Worm (Caenorhabditis elegans) whole organism, L4 larva: ENCODE data around the gene K02F6.7.

Source experiments
- D1046.2 ChIP-seq: fragments of 200-800 bp; sonication (Bioruptor generic); IDR thresholded peaks from 2 replicates; pipeline ENCODE4 v1.3.6; 2022; ENCODE audit warnings: missing genetic modification characterization, missing compliant biosample characterization
- F26F4.8 ChIP-seq: fragments of 200-800 bp; sonication (Bioruptor generic); conservative IDR thresholded peaks from 2 replicates; pipeline ENCODE4 v1.3.6; 2022; ENCODE audit warnings: missing genetic modification characterization, missing compliant biosample characterization
- F37D6.2 ChIP-seq: sonication (generic microtip); optimal IDR thresholded peaks from 2 replicates; lab custom pipeline; 2016; ENCODE audit warnings: mild to moderate bottlenecking, missing genetic modification characterization, missing compliant biosample characterization
- ZK337.2 ChIP-seq: fragments of 200-800 bp; sonication (Bioruptor generic); IDR thresholded peaks from 2 replicates; pipeline ENCODE4 v1.3.6; 2022; ENCODE audit warnings: missing genetic modification reagents, missing genetic modification characterization, missing compliant biosample characterization
- aha-1 ChIP-seq: fragments of 150-350 bp; peaks from one replicate; lab custom pipeline; 2014; ENCODE audit warnings: missing biosample characterization, missing genetic modification characterization
- ama-1 ChIP-seq: fragments of 150-350 bp; optimal IDR thresholded peaks from 2 replicates; lab custom pipeline; 2014; ENCODE audit warnings: inconsistent platforms, mixed read lengths
- attf-4 ChIP-seq: sonication (generic microtip); optimal IDR thresholded peaks from 3 replicates; lab custom pipeline; 2017; ENCODE audit warnings: missing biosample characterization, missing genetic modification characterization
- ceh-28 ChIP-seq: fragments of 150-350 bp; optimal IDR thresholded peaks from 2 replicates; lab custom pipeline; 2014; ENCODE audit warnings: missing biosample characterization, missing genetic modification reagents, missing genetic modification characterization
- ceh-32 ChIP-seq: sonication (generic microtip); optimal IDR thresholded peaks from 2 replicates; lab custom pipeline; 2016; ENCODE audit warnings: mild to moderate bottlenecking, missing genetic modification characterization, missing compliant biosample characterization; ENCODE audit not compliant: poor library complexity
- ceh-62 ChIP-seq: sonication (generic microtip); optimal IDR thresholded peaks from 2 replicates; lab custom pipeline; 2017; ENCODE audit warnings: missing biosample characterization, missing genetic modification characterization
- cey-2 ChIP-seq: sonication (generic microtip); optimal IDR thresholded peaks from 3 replicates; lab custom pipeline; 2017; ENCODE audit warnings: missing genetic modification characterization, mild to moderate bottlenecking, missing compliant biosample characterization, antibody characterized with exemption, borderline replicate concordance; ENCODE audit not compliant: insufficient read depth
- daf-12 ChIP-seq: fragments of 150-350 bp; optimal IDR thresholded peaks from 2 replicates; lab custom pipeline; 2014; ENCODE audit warnings: missing biosample characterization, missing genetic modification reagents, missing genetic modification characterization
- daf-16 ChIP-seq, 3 experiments: sonication (generic microtip); optimal IDR thresholded peaks; 2 replicates each; lab custom pipeline; 2016 to 2017; ENCODE audit warnings: missing genetic modification characterization in 3 of 3, missing genetic modification reagents in 3 of 3, mild to moderate bottlenecking in 2 of 3, missing compliant biosample characterization in 2 of 3, missing biosample characterization in 1 of 3, moderate library complexity in 1 of 3
- dmd-6 ChIP-seq: fragments of 200-800 bp; sonication (Bioruptor generic); IDR thresholded peaks from 2 replicates; pipeline ENCODE4 v1.3.6; 2022; ENCODE audit warnings: missing genetic modification reagents, missing genetic modification characterization, missing compliant biosample characterization
- dmd-9 ChIP-seq: fragments of 200-800 bp; sonication (Bioruptor generic); IDR thresholded peaks from 2 replicates; pipeline ENCODE4 v1.3.6; 2022; ENCODE audit warnings: missing genetic modification reagents, missing genetic modification characterization, missing compliant biosample characterization
- dpl-1 ChIP-seq: fragments of 150-350 bp; optimal IDR thresholded peaks from 2 replicates; lab custom pipeline; 2014; ENCODE audit warnings: missing biosample characterization, missing genetic modification reagents, missing genetic modification characterization
- egl-27 ChIP-seq: sonication (generic microtip); optimal IDR thresholded peaks from 3 replicates; lab custom pipeline; 2017; ENCODE audit warnings: missing biosample characterization, missing genetic modification reagents, missing genetic modification characterization
- egl-43 ChIP-seq: fragments of 200-800 bp; sonication (Bioruptor generic); IDR thresholded peaks from 2 replicates; pipeline ENCODE4 v1.3.6; 2022; ENCODE audit warnings: missing genetic modification reagents, missing genetic modification characterization, missing compliant biosample characterization
- gei-8 ChIP-seq: fragments of 200-800 bp; sonication (Bioruptor generic); optimal IDR thresholded peaks from 2 replicates; lab custom pipeline; 2018; ENCODE audit warnings: mild to moderate bottlenecking, missing genetic modification characterization, missing compliant biosample characterization
- hlh-11 ChIP-seq: fragments of 200-800 bp; sonication (Bioruptor generic); optimal IDR thresholded peaks from 2 replicates; lab custom pipeline; 2018; ENCODE audit warnings: mild to moderate bottlenecking, missing genetic modification characterization, missing compliant biosample characterization
- hlh-30 ChIP-seq: sonication (generic microtip); optimal IDR thresholded peaks from 2 replicates; lab custom pipeline; 2017; ENCODE audit warnings: antibody characterized with exemption, mild to moderate bottlenecking, missing genetic modification characterization, missing compliant biosample characterization; ENCODE audit not compliant: insufficient read depth
- hmg-1.1 ChIP-seq: fragments of 200-800 bp; sonication (Bioruptor generic); IDR thresholded peaks from 2 replicates; pipeline ENCODE4 v1.3.6; 2022; ENCODE audit warnings: missing genetic modification reagents, missing genetic modification characterization, missing compliant biosample characterization
- lin-13 ChIP-seq: fragments of 150-350 bp; optimal IDR thresholded peaks from 2 replicates; lab custom pipeline; 2014; ENCODE audit warnings: missing biosample characterization, missing genetic modification reagents, missing genetic modification characterization
- lin-29 ChIP-seq: fragments of 200-800 bp; sonication (Bioruptor generic); IDR thresholded peaks from 2 replicates; pipeline ENCODE4 v1.3.6; 2022; ENCODE audit warnings: missing genetic modification reagents, missing genetic modification characterization, missing compliant biosample characterization
- lin-39 ChIP-seq: fragments of 150-350 bp; optimal IDR thresholded peaks from 2 replicates; lab custom pipeline; 2014; ENCODE audit warnings: missing biosample characterization, missing genetic modification reagents, missing genetic modification characterization
- mdl-1 ChIP-seq, 2 experiments: fragments of 150-350 bp in 1 of 2; sonication (generic microtip) in 1 of 2; optimal IDR thresholded peaks; 2 replicates each; lab custom pipeline; 2014 to 2017; ENCODE audit warnings: missing biosample characterization in 2 of 2, missing genetic modification characterization in 2 of 2
- mdt-29 ChIP-seq: fragments of 200-800 bp; sonication (Bioruptor generic); IDR thresholded peaks from 2 replicates; pipeline ENCODE4 v1.3.6; 2022; ENCODE audit warnings: missing genetic modification reagents, missing genetic modification characterization, missing compliant biosample characterization
- mxl-2 ChIP-seq: fragments of 200-800 bp; sonication (Bioruptor generic); conservative IDR thresholded peaks from 2 replicates; pipeline ENCODE4 v1.3.6; 2022; ENCODE audit warnings: missing genetic modification reagents, missing genetic modification characterization, missing compliant biosample characterization
- nhr-102 ChIP-seq: sonication (generic microtip); optimal IDR thresholded peaks from 2 replicates; lab custom pipeline; 2016; ENCODE audit warnings: mild to moderate bottlenecking, missing genetic modification characterization, moderate library complexity, missing compliant biosample characterization
- nhr-11 ChIP-seq: fragments of 150-350 bp; optimal IDR thresholded peaks from 2 replicates; lab custom pipeline; 2014; ENCODE audit warnings: missing biosample characterization, missing genetic modification characterization
- nhr-111 ChIP-seq: fragments of 200-800 bp; sonication (Bioruptor generic); optimal IDR thresholded peaks from 2 replicates; lab custom pipeline; 2018; ENCODE audit warnings: mild to moderate bottlenecking, missing genetic modification characterization, missing compliant biosample characterization
- nhr-25 ChIP-seq: sonication (generic microtip); optimal IDR thresholded peaks from 2 replicates; lab custom pipeline; 2017; ENCODE audit warnings: missing genetic modification characterization, mild to moderate bottlenecking, missing compliant biosample characterization, antibody characterized with exemption, moderate library complexity, borderline replicate concordance; ENCODE audit not compliant: insufficient read depth
- nhr-28 ChIP-seq: fragments of 150-350 bp; optimal IDR thresholded peaks from 2 replicates; lab custom pipeline; 2014; ENCODE audit warnings: missing biosample characterization, missing genetic modification characterization
- nhr-6 ChIP-seq: fragments of 150-350 bp; optimal IDR thresholded peaks from 2 replicates; lab custom pipeline; 2014; ENCODE audit warnings: missing biosample characterization, missing genetic modification characterization
- nhr-76 ChIP-seq: fragments of 150-350 bp; optimal IDR thresholded peaks from 2 replicates; lab custom pipeline; 2014; ENCODE audit warnings: missing biosample characterization, missing genetic modification characterization
- nhr-77 ChIP-seq: fragments of 150-350 bp; optimal IDR thresholded peaks from 2 replicates; lab custom pipeline; 2014; ENCODE audit warnings: missing biosample characterization, missing genetic modification characterization
- php-3 ChIP-seq: fragments of 200-800 bp; sonication (Bioruptor generic); IDR thresholded peaks from 2 replicates; pipeline ENCODE4 v1.3.6; 2022; ENCODE audit warnings: missing genetic modification reagents, missing genetic modification characterization, missing compliant biosample characterization
- pqm-1 ChIP-seq: sonication (generic microtip); optimal IDR thresholded peaks from 2 replicates; lab custom pipeline; 2017; ENCODE audit warnings: missing biosample characterization, missing genetic modification characterization
- saeg-2 ChIP-seq: fragments of 200-800 bp; sonication (Bioruptor generic); IDR thresholded peaks from 2 replicates; pipeline ENCODE4 v1.3.6; 2022; ENCODE audit warnings: missing genetic modification reagents, missing genetic modification characterization, missing compliant biosample characterization
- set-16 ChIP-seq: fragments of 200-800 bp; sonication (Bioruptor generic); IDR thresholded peaks from 2 replicates; pipeline ENCODE4 v1.3.6; 2022; ENCODE audit warnings: missing genetic modification reagents, missing genetic modification characterization, missing compliant biosample characterization
- spr-1 ChIP-seq: sonication (generic microtip); optimal IDR thresholded peaks from 2 replicates; lab custom pipeline; 2016; ENCODE audit warnings: mild to moderate bottlenecking, missing genetic modification characterization, missing compliant biosample characterization
- spr-3 ChIP-seq: fragments of 200-800 bp; sonication (Bioruptor generic); optimal IDR thresholded peaks from 2 replicates; lab custom pipeline; 2018; ENCODE audit warnings: mild to moderate bottlenecking, missing genetic modification characterization, missing compliant biosample characterization
- tag-97 ChIP-seq: fragments of 200-800 bp; sonication (Bioruptor generic); IDR thresholded peaks from 2 replicates; pipeline ENCODE4 v1.3.6; 2022; ENCODE audit warnings: missing genetic modification characterization, missing compliant biosample characterization
- tra-1 ChIP-seq: fragments of 200-800 bp; sonication (Bioruptor generic); IDR thresholded peaks from 2 replicates; pipeline ENCODE4 v1.3.6; 2022; ENCODE audit warnings: missing genetic modification reagents, missing genetic modification characterization, missing compliant biosample characterization
- unc-39 ChIP-seq: sonication (generic microtip); optimal IDR thresholded peaks from 2 replicates; lab custom pipeline; 2017; ENCODE audit warnings: missing biosample characterization, missing genetic modification characterization
- unc-62 ChIP-seq, 3 experiments: fragments of 150-350 bp in 1 of 3; sonication (generic microtip); optimal IDR thresholded peaks in 2 of 3; peaks in 1 of 3; 1 replicate in 1 of 3; 2 replicates in 2 of 3; lab custom pipeline; 2014 to 2017; ENCODE audit warnings: missing biosample characterization in 3 of 3, missing genetic modification characterization in 3 of 3, missing genetic modification reagents in 3 of 3, missing genotype in 1 of 3
- zip-2 ChIP-seq: fragments of 150-350 bp; optimal IDR thresholded peaks from 2 replicates; lab custom pipeline; 2014; ENCODE audit warnings: missing biosample characterization, missing genetic modification characterization
- ztf-11 ChIP-seq: fragments of 150-350 bp; optimal IDR thresholded peaks from 2 replicates; lab custom pipeline; 2014; ENCODE audit warnings: missing biosample characterization, missing genetic modification characterization
- ztf-7 ChIP-seq: fragments of 150-350 bp; optimal IDR thresholded peaks from 2 replicates; lab custom pipeline; 2014; ENCODE audit warnings: missing biosample characterization, missing genetic modification characterization

Gene K02F6.7

ce11 chrII:2537754-2538153, at the start of gene K02F6.7:
TSS of gene K02F6.7 (minus strand) at chrII:2537854.
- TF ChIP-seq zip-2 (no peak), ztf-7 (tag; lab: Kevin White, UChicago) (no peak), cey-2 (no peak)

- no peak for TF ChIP-seq mdl-1 (tag; optimal IDR thresholded peaks at IDR 0.05; lab: Kevin White, UChicago)
- TF ChIP-seq ama-1 (lab: Kevin White, UChicago) = no peak
- TF ChIP-seq aha-1 (tag; lab: Kevin White, UChicago) = no peak
- no peak for TF ChIP-seq ZK337.2 (GFP tag; lab: Robert Waterston, UW)
- TF ChIP-seq nhr-111 (GFP tag; lab: Kevin White, UChicago) = no peak
- no peak for TF ChIP-seq php-3 (GFP tag; lab: Robert Waterston, UW)
- TF ChIP-seq ceh-28 = no peak
- TF ChIP-seq tag-97 (GFP tag; lab: Robert Waterston, UW) = no peak
- TF ChIP-seq dmd-6 = peak; percentile 52
- TF ChIP-seq ceh-32 (tag; lab: Kevin White, UChicago) = no peak
- no peak for TF ChIP-seq saeg-2 (GFP tag; lab: Robert Waterston, UW)
- TF ChIP-seq F37D6.2 (tag; lab: Kevin White, UChicago) = no peak
- TF ChIP-seq lin-39 (tag; lab: Kevin White, UChicago) = no peak
- TF ChIP-seq egl-43 (GFP tag; lab: Robert Waterston, UW) = no peak
- TF ChIP-seq nhr-77 (tag; lab: Kevin White, UChicago) = peak; percentile 38
- TF ChIP-seq tra-1 (GFP tag; lab: Robert Waterston, UW) = no peak
- peak; percentile 29 for TF ChIP-seq nhr-6 (tag; lab: Kevin White, UChicago)
- TF ChIP-seq F26F4.8 (GFP tag; lab: Robert Waterston, UW) = no peak
- no peak for TF ChIP-seq egl-27 (tag; lab: Kevin White, UChicago)
- TF ChIP-seq nhr-102 (tag; lab: Kevin White, UChicago) = peak; percentile 73
- TF ChIP-seq attf-4 = no peak
- peak in 1 of 2 experiments; percentile 28 for TF ChIP-seq unc-62 (GFP tag; optimal IDR thresholded peaks at IDR 0.05 in 1 of 2; lab: Kevin White, UChicago)
- TF ChIP-seq unc-62 (tag; optimal IDR thresholded peaks at IDR 0.05; lab: Kevin White, UChicago) = no peak
- TF ChIP-seq hlh-30 (tag; lab: Kevin White, UChicago) = peak; percentile 13
- no peak for TF ChIP-seq set-16
- no peak for TF ChIP-seq spr-1 (tag; lab: Kevin White, UChicago)
- TF ChIP-seq lin-13 (GFP tag; lab: Kevin White, UChicago) = no peak
- TF ChIP-seq nhr-25 = no peak
- no peak for TF ChIP-seq dmd-9
- TF ChIP-seq ztf-11 (tag; lab: Kevin White, UChicago) = no peak
- TF ChIP-seq hmg-1.1 (GFP tag; lab: Robert Waterston, UW) = no peak
- TF ChIP-seq unc-39 (tag; lab: Kevin White, UChicago) = no peak
- no peak for TF ChIP-seq daf-16 (GFP tag; optimal IDR thresholded peaks at IDR 0.05; lab: Kevin White, UChicago)
- peak; percentile 13 for TF ChIP-seq daf-16 (tag; optimal IDR thresholded peaks at IDR 0.05; lab: Kevin White, UChicago)
- TF ChIP-seq nhr-76 (tag; lab: Kevin White, UChicago) = no peak
- no peak for TF ChIP-seq daf-12 (tag; lab: Kevin White, UChicago)
- TF ChIP-seq gei-8 = no peak
- no peak for TF ChIP-seq spr-3 (GFP tag; lab: Kevin White, UChicago)
- no peak for TF ChIP-seq dpl-1 (GFP tag; lab: Kevin White, UChicago)
- TF ChIP-seq lin-29 = no peak
- TF ChIP-seq pqm-1 (tag; lab: Kevin White, UChicago) = peak; percentile 87
- TF ChIP-seq hlh-11 = peak; percentile 57
- no peak for TF ChIP-seq ceh-62 (tag; lab: Kevin White, UChicago)
- peak; percentile 81 for TF ChIP-seq nhr-28 (tag; lab: Kevin White, UChicago)
- TF ChIP-seq mxl-2 (GFP tag; lab: Robert Waterston, UW) = no peak
- TF ChIP-seq D1046.2 (GFP tag; lab: Robert Waterston, UW) = no peak
- no peak for TF ChIP-seq nhr-11
- no peak for TF ChIP-seq mdt-29 (GFP tag; lab: Robert Waterston, UW)
Measured at ce11 chrII:2586861-2587554, 49.4 kb upstream of the K02F6.7 start, which contains the start of the genes F33H12.7 and sri-39. TSS of gene F33H12.7 (minus strand) at chrII:2586911. TSS of gene sri-39 (plus strand) at chrII:2587504.
